Fruit fly (Drosophila melanogaster) S2 (cell line): ENCODE measurements around the gene CG15210.

Experiments
- CG8478 ChIP-seq: fragments of >200 bp; optimal IDR thresholded peaks from 2 replicates; lab custom pipeline; 2018
- CTCF ChIP-seq, 2 experiments: fragments of >200 bp; optimal IDR thresholded peaks; 2 replicates each; lab custom pipeline; 2018

CG15210 gene

DNA sequence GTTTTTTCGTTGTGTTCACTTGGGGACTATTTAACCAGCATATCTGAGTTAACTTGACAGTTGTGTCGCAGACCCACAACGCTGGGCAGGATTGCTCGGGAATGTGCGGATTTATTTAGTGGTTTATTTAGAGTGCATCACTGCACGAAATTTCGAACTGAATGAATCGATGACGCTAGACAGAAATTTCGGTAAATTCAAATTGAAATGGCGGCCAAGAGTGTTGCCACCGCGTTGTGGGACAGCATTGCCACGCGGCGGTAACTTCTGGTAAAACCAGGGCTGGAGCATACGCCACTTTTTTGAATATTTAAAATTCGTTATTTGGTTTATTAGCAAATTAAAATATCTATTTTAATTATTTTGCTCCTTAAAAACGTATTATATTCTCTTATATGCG, 15.7 kb downstream of the CG15210 start, which contains the start of gene feo:
feo (minus strand) TSS at position 184 of the 400 bp plus-strand sequence.
- no peak for TF ChIP-seq CG8478 (lab: Kevin White, UChicago)
- peak in 1 of 2 experiments; percentile 25 for TF ChIP-seq CTCF (optimal IDR thresholded peaks at IDR 0.05; lab: Kevin White, UChicago)

DNA sequence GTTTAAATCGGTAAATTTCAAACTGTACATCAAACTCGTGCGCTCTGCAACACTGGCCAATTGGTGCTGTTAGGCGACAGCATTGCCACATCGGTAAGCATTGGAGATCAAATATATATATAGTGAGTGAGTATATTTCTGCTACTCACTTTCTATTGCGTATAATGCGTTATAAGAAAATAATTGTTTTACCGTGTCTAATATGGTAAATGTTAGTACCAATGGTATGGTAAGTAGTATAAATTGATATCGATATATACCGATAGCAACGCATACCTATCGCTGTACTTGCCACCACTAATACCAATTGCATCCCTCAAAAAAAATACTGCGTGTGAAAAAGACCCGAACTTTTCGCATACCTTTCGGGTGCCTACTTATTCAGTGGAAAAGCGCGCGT, 18.3 kb downstream of the CG15210 start, which contains the start of the genes sofe and CG2186:
sofe (minus strand) TSS at position 38 of the 400 bp plus-strand sequence.
CG2186 (plus strand) TSS at position 280 of the 400 bp plus-strand sequence.
- TF ChIP-seq CG8478 (lab: Kevin White, UChicago) (no peak), CTCF (optimal IDR thresholded peaks at IDR 0.05; lab: Kevin White, UChicago) (peak in 1 of 2 experiments; percentile 23)

DNA sequence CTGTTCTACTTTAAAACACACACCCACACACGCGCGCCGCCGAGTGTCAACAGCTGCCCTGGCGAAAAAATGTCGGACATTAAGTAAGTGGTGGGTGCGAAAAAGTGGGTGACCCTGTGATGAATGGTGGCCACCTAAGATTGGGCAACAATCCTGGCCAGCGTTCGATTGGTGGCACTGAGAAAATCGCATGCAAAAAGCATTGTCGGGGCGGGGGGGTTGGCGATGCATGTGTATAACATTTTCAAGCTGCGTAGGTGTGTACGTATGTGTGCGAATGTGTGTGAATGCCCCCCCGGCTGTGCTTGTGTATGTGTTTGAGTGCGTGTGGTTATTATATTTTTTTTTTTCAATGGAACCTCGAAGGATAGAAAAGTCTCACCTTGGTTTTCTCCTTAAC, 18.8 kb downstream of the CG15210 start:
- no peak for TF ChIP-seq CTCF (optimal IDR thresholded peaks at IDR 0.05; lab: Kevin White, UChicago)
- TF ChIP-seq CG8478 (lab: Kevin White, UChicago), result no peak

DNA sequence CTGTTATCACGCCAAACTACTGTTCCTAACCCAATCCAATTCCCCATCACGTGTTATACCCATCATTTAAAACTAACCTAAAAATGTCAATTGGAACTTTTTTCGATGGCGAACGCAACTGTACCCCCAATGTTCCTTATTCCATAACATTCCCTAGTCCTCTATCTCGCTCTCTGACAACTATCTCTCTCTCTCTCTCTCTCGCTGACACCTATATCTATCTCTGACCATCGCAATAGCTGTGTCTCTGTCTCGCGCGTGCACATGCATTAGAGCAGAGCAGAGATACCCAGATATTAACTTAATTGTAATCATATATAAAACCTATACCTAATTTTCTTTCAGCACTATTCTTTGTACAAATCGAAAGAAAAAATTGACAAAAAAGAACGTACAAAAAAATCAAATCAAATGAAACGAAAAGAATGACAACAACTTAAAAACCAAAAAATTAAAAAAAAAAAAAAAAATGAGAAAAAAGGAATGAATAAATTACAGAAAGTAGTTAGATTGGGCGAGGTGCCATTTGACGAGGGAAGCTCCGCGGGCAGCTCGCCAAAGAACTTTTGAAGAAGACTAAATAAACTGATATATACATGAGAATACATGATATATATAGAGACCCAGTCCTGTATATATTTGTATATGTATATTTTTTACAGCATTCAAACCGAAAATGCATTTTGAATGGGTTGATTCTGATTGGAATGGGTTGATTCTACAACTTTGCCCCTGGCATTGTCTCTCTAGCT, 26.7 kb downstream of the CG15210 start:
- TF ChIP-seq CG8478 (lab: Kevin White, UChicago), result no peak
- peak in 1 of 2 experiments; percentile 14 for TF ChIP-seq CTCF (optimal IDR thresholded peaks at IDR 0.05; lab: Kevin White, UChicago)

DNA sequence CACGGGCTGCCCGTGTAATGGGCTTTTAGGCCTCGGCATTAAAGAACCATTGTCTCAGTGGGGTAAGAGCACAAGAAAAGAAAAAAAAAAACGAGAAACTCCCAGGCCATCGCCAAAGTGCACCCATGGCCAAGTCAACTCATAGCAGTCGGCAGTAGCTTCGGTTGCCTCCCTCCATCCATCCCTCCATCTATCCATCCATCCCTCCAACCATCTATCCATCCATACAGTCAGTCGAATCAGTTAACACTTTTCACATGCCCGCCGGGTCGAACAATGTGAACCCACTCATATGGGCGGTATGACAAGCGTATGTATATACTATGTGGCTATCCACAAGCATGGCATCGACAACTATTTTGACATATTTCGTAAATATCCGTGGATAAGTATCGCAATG, 28.7 kb downstream of the CG15210 start:
- no peak for TF ChIP-seq CTCF (optimal IDR thresholded peaks at IDR 0.05; lab: Kevin White, UChicago)
- TF ChIP-seq CG8478 (lab: Kevin White, UChicago), result no peak

DNA sequence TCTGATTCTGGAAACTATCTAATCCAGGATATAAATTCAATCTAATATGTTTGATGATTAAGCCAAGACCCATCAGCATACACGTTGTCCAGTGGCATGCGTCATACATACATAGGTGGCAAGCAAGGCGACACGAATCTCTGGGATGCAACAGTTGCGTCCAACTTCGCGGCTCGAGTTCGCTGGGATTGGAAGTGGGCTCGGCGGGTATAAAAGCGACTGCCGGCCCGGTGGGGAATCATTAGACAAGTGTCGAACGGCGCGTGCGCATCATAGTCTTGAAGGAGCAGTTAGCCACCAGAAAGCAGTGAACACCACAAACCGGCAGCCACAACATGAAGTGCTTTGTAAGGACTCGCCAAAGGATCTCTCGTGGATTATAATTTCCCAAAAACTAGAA, 30.0 kb downstream of the CG15210 start, which contains the start of gene CG2157:
CG2157 (plus strand) TSS at position 240 of the 400 bp plus-strand sequence.
- TF ChIP-seq CG8478 (lab: Kevin White, UChicago), result no peak

DNA sequence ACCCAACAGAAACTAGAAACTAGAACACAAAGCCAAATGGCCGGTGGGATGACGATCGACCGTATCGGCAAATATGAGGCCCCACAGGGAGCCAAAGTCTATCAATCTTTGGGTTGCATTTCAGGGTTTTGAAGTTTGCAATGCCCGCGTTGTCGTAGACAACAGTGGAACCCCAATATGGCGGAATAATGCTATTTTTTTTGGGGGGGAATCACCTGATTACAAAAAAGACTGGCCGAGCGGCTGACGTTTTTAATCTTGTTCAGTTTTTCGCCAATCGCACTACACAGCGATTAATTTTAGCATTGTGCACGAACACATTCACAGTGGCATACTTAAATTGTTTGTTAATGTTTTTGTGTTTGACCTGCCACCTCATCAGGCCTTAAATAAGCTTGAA, 37.4 kb downstream of the CG15210 start:
- TF ChIP-seq CTCF (optimal IDR thresholded peaks at IDR 0.05; lab: Kevin White, UChicago) (no peak), CG8478 (lab: Kevin White, UChicago) (no peak)

DNA sequence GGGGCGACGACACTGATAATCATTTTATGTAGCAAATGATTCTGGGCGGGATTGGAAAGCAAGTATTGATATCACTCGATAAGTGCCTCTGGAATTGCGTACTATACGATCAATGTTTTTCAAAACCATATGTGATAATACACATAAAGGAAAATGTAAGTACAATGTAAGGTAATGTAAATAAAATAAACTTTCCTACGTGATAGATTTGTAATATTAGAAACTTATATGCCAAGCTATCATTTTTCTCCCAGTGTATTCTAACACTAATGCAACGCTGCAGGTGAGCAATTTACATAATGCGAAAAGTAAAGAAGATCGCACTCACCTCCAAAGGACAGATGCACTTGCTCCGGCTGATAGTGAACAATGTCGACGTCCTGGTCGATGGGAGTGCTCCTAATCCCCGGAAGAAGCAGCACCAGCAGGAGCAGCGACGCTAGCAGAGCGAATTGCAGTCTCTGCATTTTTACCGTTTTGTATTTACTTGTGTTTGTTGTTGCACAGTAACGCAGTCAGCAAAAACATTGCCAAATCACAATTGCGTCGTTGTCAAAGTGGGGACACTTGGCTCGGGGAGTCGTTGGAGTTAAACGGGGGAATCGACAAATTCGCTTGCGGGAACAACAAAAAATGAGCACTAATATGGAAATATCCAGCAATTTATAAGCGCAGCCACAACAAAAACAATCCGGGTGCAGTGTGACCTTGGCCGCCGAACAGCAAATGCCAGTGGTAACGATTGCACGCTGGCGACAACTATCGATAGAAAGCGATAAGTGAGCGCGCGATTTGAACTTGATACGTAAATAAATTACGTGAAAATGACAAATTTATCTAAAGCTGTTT, 38.3 kb downstream of the CG15210 start, which contains the start of gene CG1637:
CG1637 (minus strand) TSS at position 807 of the 849 bp plus-strand sequence.
- TF ChIP-seq CTCF (optimal IDR thresholded peaks at IDR 0.05; lab: Kevin White, UChicago) (no peak), CG8478 (lab: Kevin White, UChicago) (no peak)

DNA sequence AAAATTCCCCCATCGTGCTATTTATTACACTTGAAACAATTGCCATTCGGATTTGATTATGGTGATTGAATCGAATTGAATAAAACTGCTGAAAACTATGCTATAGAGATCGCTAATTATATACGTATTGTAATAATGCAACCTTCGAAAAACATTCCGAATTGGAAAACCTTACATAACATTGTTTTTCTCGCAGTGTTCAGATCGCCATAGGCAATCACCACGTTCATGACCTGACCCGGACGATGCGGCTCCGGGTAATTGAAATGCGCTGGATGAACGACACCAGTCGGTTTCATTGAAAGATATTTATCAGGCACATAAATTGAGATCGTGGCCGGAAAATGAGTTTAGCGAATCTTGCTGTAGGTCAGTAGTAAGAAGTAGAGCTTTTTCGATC, 43.8 kb downstream of the CG15210 start:
- TF ChIP-seq CG8478 (lab: Kevin White, UChicago) (no peak), CTCF (optimal IDR thresholded peaks at IDR 0.05; lab: Kevin White, UChicago) (no peak)

DNA sequence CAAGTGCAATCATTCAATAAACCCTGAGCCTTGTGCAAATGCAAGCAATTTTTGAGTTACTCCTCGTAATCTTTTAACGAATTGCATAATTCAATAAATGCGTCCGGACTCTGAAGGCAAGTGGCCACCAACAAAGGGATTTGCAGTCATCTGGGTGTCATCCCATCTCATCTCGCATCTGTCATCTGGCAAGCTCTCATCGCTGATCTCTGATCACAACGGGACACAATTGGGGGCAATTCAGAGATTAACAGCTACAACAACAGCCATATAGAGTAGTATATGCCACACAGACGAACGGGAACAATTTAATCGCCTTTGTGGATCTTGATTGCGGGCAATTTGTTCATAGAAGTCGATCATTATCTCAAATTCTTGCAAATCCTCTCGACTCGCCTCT, 44.7 kb downstream of the CG15210 start:
- no peak for TF ChIP-seq CTCF (optimal IDR thresholded peaks at IDR 0.05; lab: Kevin White, UChicago)
- no peak for TF ChIP-seq CG8478 (lab: Kevin White, UChicago)

DNA sequence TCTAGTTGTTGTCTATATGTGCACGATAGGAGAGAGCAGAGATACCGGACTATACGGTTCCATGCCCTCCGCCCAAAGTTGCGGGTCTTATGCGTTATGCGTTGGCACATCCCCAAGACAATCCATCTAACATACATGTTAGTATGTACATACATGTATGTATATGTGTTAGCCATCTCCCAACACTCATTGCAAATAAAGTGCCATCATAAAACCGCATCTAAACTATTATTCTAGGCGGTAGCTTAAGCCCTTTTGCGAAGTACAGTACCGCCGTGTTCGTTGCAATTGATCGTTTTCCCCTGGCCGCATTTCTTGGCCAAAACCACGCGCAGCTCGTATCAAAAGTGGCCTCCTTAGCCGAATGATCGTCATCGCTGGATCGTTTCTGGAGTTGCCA, 47.4 kb downstream of the CG15210 start:
- TF ChIP-seq CTCF (optimal IDR thresholded peaks at IDR 0.05; lab: Kevin White, UChicago) (no peak), CG8478 (lab: Kevin White, UChicago) (no peak)

DNA sequence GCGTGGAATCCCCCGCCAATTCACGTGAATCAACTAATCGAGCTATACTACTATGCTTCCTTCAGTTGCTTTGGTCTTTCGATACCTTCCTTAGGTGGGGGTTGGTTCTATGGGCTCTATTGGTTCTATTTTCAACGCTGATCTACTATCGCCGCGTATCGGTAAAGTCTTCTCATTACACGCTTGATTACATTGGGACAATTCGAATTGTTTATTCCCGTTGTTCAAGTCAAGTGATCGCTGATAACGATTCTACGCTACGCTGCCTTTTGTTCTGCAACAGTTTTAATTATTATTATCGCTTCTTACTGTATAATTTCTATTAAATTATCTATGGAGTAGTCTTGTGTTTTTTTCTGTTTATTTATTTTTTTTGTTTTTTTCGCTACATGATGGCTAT, 48.6 kb downstream of the CG15210 start:
- TF ChIP-seq CTCF (optimal IDR thresholded peaks at IDR 0.05; lab: Kevin White, UChicago), result no peak
- TF ChIP-seq CG8478 (lab: Kevin White, UChicago), result no peak
